Fruit fly (Drosophila melanogaster) whole organism, embryonic: ENCODE results near the gene Bace.
A peak's percentile ranks its signal among the peaks of the same experiment; 100 is the strongest.

Experiments used
- ATbp ChIP-seq: fragments of 200-800 bp; sonication (Bioruptor generic); optimal IDR thresholded peaks from 2 replicates; lab custom pipeline; 2017; ENCODE audit warnings: missing biosample characterization, mild to moderate bottlenecking, missing genetic modification characterization, missing genetic modification reagents
- Aef1 ChIP-seq: fragments of 200-800 bp; sonication (Bioruptor generic); IDR thresholded peaks from 3 replicates; pipeline ENCODE4 v1.3.6; 2022; ENCODE audit warnings: missing biosample characterization, missing genetic modification characterization
- Antp ChIP-seq: fragments of 200-800 bp; sonication (Bioruptor generic); optimal IDR thresholded peaks from 3 replicates; lab custom pipeline; 2016; ENCODE audit warnings: missing biosample characterization, missing genetic modification characterization
- Atf-2 ChIP-seq: fragments of 200-800 bp; sonication (Bioruptor generic); optimal IDR thresholded peaks from 2 replicates; lab custom pipeline; 2016; ENCODE audit warnings: missing biosample characterization, missing genetic modification characterization
- CG13287 ChIP-seq: fragments of 200-800 bp; sonication (Bioruptor generic); IDR thresholded peaks from 2 replicates; pipeline ENCODE4 v1.3.6; 2022; ENCODE audit warnings: missing biosample characterization, missing genetic modification characterization; ENCODE audit not compliant: partially characterized antibody
- CG14860 ChIP-seq: fragments of 200-800 bp; sonication (Bioruptor generic); IDR thresholded peaks from 3 replicates; pipeline ENCODE4 v1.3.6; 2022; ENCODE audit warnings: missing biosample characterization, missing genetic modification characterization; ENCODE audit not compliant: partially characterized antibody
- CG1529 ChIP-seq: fragments of 200-800 bp; sonication (Bioruptor generic); optimal IDR thresholded peaks from 3 replicates; lab custom pipeline; 2018; ENCODE audit warnings: missing biosample characterization, missing genetic modification characterization
- CG17359 ChIP-seq: fragments of 200-800 bp; sonication (Bioruptor generic); optimal IDR thresholded peaks from 3 replicates; lab custom pipeline; 2018; ENCODE audit warnings: missing biosample characterization, mild to moderate bottlenecking, missing genetic modification characterization, moderate library complexity
- CG17385 ChIP-seq: fragments of 200-800 bp; sonication (Bioruptor generic); optimal IDR thresholded peaks from 3 replicates; lab custom pipeline; 2018; ENCODE audit warnings: missing biosample characterization, mild to moderate bottlenecking, missing genetic modification characterization
- CG17612 ChIP-seq: fragments of 200-800 bp; sonication (Bioruptor generic); IDR thresholded peaks from 2 replicates; pipeline ENCODE4 v1.3.6; 2022; ENCODE audit warnings: missing biosample characterization, missing genetic modification characterization
- CG2199 ChIP-seq: fragments of 200-800 bp; sonication (Bioruptor generic); IDR thresholded peaks from 3 replicates; pipeline ENCODE4 v1.3.6; 2022; ENCODE audit warnings: missing biosample characterization, missing genetic modification characterization
- CG31365 ChIP-seq: fragments of 200-800 bp; sonication (Bioruptor generic); optimal IDR thresholded peaks from 2 replicates; lab custom pipeline; 2018; ENCODE audit warnings: missing biosample characterization, mild to moderate bottlenecking, missing genetic modification characterization
- CG32772 ChIP-seq: fragments of 200-800 bp; sonication (Bioruptor generic); IDR thresholded peaks from 2 replicates; pipeline ENCODE4 v1.3.6; 2022; ENCODE audit warnings: missing biosample characterization, missing genetic modification characterization
- CG3407 ChIP-seq: fragments of 200-800 bp; sonication (Bioruptor generic); optimal IDR thresholded peaks from 2 replicates; lab custom pipeline; 2018; ENCODE audit warnings: missing biosample characterization, mild to moderate bottlenecking, missing genetic modification characterization
- CG4617 ChIP-seq: fragments of 200-800 bp; sonication (Bioruptor generic); optimal IDR thresholded peaks from 3 replicates; lab custom pipeline; 2016; ENCODE audit warnings: missing biosample characterization, missing genetic modification characterization, borderline replicate concordance
- CG6654 ChIP-seq: fragments of 200-800 bp; sonication (Bioruptor generic); optimal IDR thresholded peaks from 2 replicates; lab custom pipeline; 2017; ENCODE audit warnings: missing biosample characterization, mild to moderate bottlenecking, missing genetic modification characterization
- CG7987 ChIP-seq: fragments of 200-800 bp; sonication (Bioruptor generic); optimal IDR thresholded peaks from 2 replicates; lab custom pipeline; 2018; ENCODE audit warnings: missing biosample characterization, mild to moderate bottlenecking, missing genetic modification characterization, moderate library complexity
- CG8089 ChIP-seq: fragments of 200-800 bp; sonication (Bioruptor generic); optimal IDR thresholded peaks from 3 replicates; lab custom pipeline; 2016; ENCODE audit warnings: missing biosample characterization, missing genetic modification characterization
- CG8924 ChIP-seq: fragments of 200-800 bp; optimal IDR thresholded peaks from 3 replicates; lab custom pipeline; 2019; ENCODE audit warnings: missing biosample characterization, mild to moderate bottlenecking, missing genetic modification characterization, moderate library complexity
- CG9727 ChIP-seq: fragments of 200-800 bp; sonication (Bioruptor generic); optimal IDR thresholded peaks from 3 replicates; lab custom pipeline; 2017; ENCODE audit warnings: missing biosample characterization, mild to moderate bottlenecking, missing genetic modification characterization
- Dad ChIP-seq: fragments of 200-800 bp; sonication (Bioruptor generic); optimal IDR thresholded peaks from 3 replicates; lab custom pipeline; 2016; ENCODE audit warnings: missing biosample characterization, missing genetic modification characterization
- Dbx ChIP-seq: fragments of 200-800 bp; sonication (Bioruptor generic); IDR thresholded peaks from 3 replicates; pipeline ENCODE4 v1.3.6; 2022; ENCODE audit warnings: missing biosample characterization, missing genetic modification characterization
- E2f2 ChIP-seq: fragments of 200-800 bp; sonication (Bioruptor generic); IDR thresholded peaks from 2 replicates; pipeline ENCODE4 v1.3.6; 2022; ENCODE audit warnings: missing biosample characterization, missing genetic modification characterization
- H15 ChIP-seq: fragments of 200-800 bp; sonication (Bioruptor generic); IDR thresholded peaks from 3 replicates; pipeline ENCODE4 v1.3.6; 2022; ENCODE audit warnings: missing biosample characterization, missing genetic modification characterization
- HLH54F ChIP-seq: fragments of 200-800 bp; sonication (Bioruptor generic); optimal IDR thresholded peaks from 3 replicates; lab custom pipeline; 2016; ENCODE audit warnings: missing biosample characterization, missing genetic modification characterization
- Hr39 ChIP-seq: fragments of >200 bp; optimal IDR thresholded peaks from 2 replicates; lab custom pipeline; 2017
- Kr ChIP-seq: fragments of 200-800 bp; sonication (Bioruptor generic); optimal IDR thresholded peaks from 2 replicates; lab custom pipeline; 2017; ENCODE audit warnings: missing biosample characterization, mild to moderate bottlenecking, missing genetic modification characterization
- Lpt ChIP-seq: fragments of >200 bp; optimal IDR thresholded peaks from 2 replicates; lab custom pipeline; 2018; ENCODE audit warnings: missing biosample characterization, missing genetic modification characterization
- Mad ChIP-seq: fragments of 200-800 bp; sonication (Bioruptor generic); optimal IDR thresholded peaks from 2 replicates; lab custom pipeline; 2016; ENCODE audit warnings: missing biosample characterization, missing genetic modification characterization
- Max ChIP-seq: fragments of 200-800 bp; sonication (Bioruptor generic); optimal IDR thresholded peaks from 2 replicates; lab custom pipeline; 2016; ENCODE audit warnings: missing biosample characterization, mild to moderate bottlenecking, missing genetic modification characterization
- NFAT ChIP-seq: fragments of 200-800 bp; sonication (Bioruptor generic); IDR thresholded peaks from 2 replicates; pipeline ENCODE4 v1.3.6; 2022; ENCODE audit warnings: missing biosample characterization, missing genetic modification characterization
- Nf-YA ChIP-seq: fragments of 200-800 bp; sonication (Bioruptor generic); IDR thresholded peaks from 2 replicates; pipeline ENCODE4 v1.3.6; 2022; ENCODE audit warnings: missing biosample characterization, missing genetic modification characterization
- Ravus ChIP-seq: fragments of 200-800 bp; sonication (Bioruptor generic); IDR thresholded peaks from 2 replicates; pipeline ENCODE4 v1.3.6; 2022; ENCODE audit warnings: missing biosample characterization, missing genetic modification characterization
- btn ChIP-seq: fragments of 200-800 bp; sonication (Bioruptor generic); optimal IDR thresholded peaks from 2 replicates; lab custom pipeline; 2016; ENCODE audit warnings: missing biosample characterization, missing genetic modification characterization
- cas ChIP-seq: fragments of 200-800 bp; sonication (Bioruptor generic); IDR thresholded peaks from 2 replicates; pipeline ENCODE4 v1.3.6; 2022; ENCODE audit warnings: missing biosample characterization, missing genetic modification characterization
- corto ChIP-seq: fragments of 200-800 bp; sonication (Bioruptor generic); optimal IDR thresholded peaks from 2 replicates; lab custom pipeline; 2016; ENCODE audit warnings: missing biosample characterization, mild to moderate bottlenecking, missing genetic modification characterization, moderate library complexity
- crc ChIP-seq: fragments of 200-800 bp; sonication (Bioruptor generic); optimal IDR thresholded peaks from 2 replicates; lab custom pipeline; 2016; ENCODE audit warnings: missing biosample characterization, missing genetic modification characterization
- crp ChIP-seq, 2 experiments: fragments of 200-800 bp; sonication (Bioruptor generic); optimal IDR thresholded peaks; 2 replicates in 1 of 2; 3 replicates in 1 of 2; lab custom pipeline; 2017; ENCODE audit warnings: missing biosample characterization in 2 of 2, missing genetic modification characterization in 2 of 2, mild to moderate bottlenecking in 1 of 2, moderate library complexity in 1 of 2
- danr ChIP-seq: fragments of 200-800 bp; sonication (Bioruptor generic); IDR thresholded peaks from 2 replicates; pipeline ENCODE4 v1.3.6; 2022; ENCODE audit warnings: missing biosample characterization, missing genetic modification characterization
- eve ChIP-seq, 2 experiments: fragments of >200 bp; optimal IDR thresholded peaks; 2 replicates each; lab custom pipeline; 2017; ENCODE audit warnings: missing biosample characterization in 2 of 2, missing genetic modification characterization in 2 of 2
- fd96Cb ChIP-seq: fragments of 200-800 bp; sonication (Bioruptor generic); optimal IDR thresholded peaks from 2 replicates; lab custom pipeline; 2018; ENCODE audit warnings: missing biosample characterization, mild to moderate bottlenecking, missing genetic modification characterization, moderate library complexity
- gcm ChIP-seq: fragments of 200-800 bp; sonication (Bioruptor generic); optimal IDR thresholded peaks from 2 replicates; lab custom pipeline; 2019; ENCODE audit warnings: missing biosample characterization, mild to moderate bottlenecking, missing genetic modification characterization, moderate library complexity
- jigr1 ChIP-seq: fragments of 200-800 bp; sonication (Bioruptor generic); IDR thresholded peaks from 3 replicates; pipeline ENCODE4 v1.3.6; 2022; ENCODE audit warnings: missing biosample characterization, missing genetic modification characterization
- klu ChIP-seq: fragments of 200-800 bp; sonication (Bioruptor generic); IDR thresholded peaks from 2 replicates; pipeline ENCODE4 v1.3.6; 2022; ENCODE audit warnings: missing biosample characterization, missing genetic modification characterization
- otp ChIP-seq: fragments of 200-800 bp; sonication (Bioruptor generic); IDR thresholded peaks from 3 replicates; pipeline ENCODE4, ENCODE4 v1.3.6; 2022; ENCODE audit warnings: missing biosample characterization, missing genetic modification characterization
- rib ChIP-seq: fragments of 200-800 bp; sonication (Bioruptor generic); IDR thresholded peaks from 2 replicates; pipeline ENCODE4 v1.3.6; 2022; ENCODE audit warnings: missing biosample characterization, missing genetic modification characterization
- row ChIP-seq: fragments of 200-800 bp; sonication (Bioruptor generic); IDR thresholded peaks from 3 replicates; pipeline ENCODE4 v1.3.6; 2022; ENCODE audit warnings: missing biosample characterization, missing genetic modification characterization
- salm ChIP-seq: fragments of 200-800 bp; sonication (Bioruptor generic); optimal IDR thresholded peaks from 2 replicates; lab custom pipeline; 2018; ENCODE audit warnings: missing biosample characterization, mild to moderate bottlenecking, missing genetic modification characterization
- schlank ChIP-seq: fragments of 200-800 bp; sonication (Bioruptor generic); optimal IDR thresholded peaks from 2 replicates; lab custom pipeline; 2018; ENCODE audit warnings: missing biosample characterization, mild to moderate bottlenecking, missing genetic modification characterization
- slou ChIP-seq: fragments of 200-800 bp; sonication (Bioruptor generic); optimal IDR thresholded peaks from 3 replicates; lab custom pipeline; 2016; ENCODE audit warnings: missing biosample characterization, missing genetic modification characterization
- tap ChIP-seq: fragments of 200-800 bp; optimal IDR thresholded peaks from 3 replicates; lab custom pipeline; 2019; ENCODE audit warnings: missing biosample characterization, mild to moderate bottlenecking, missing genetic modification characterization, moderate library complexity
- vvl ChIP-seq: fragments of 200-800 bp; sonication (Bioruptor generic); IDR thresholded peaks from 2 replicates; pipeline ENCODE4 v1.3.6; 2022; ENCODE audit warnings: missing biosample characterization, missing genetic modification characterization

Gene Bace

DNA sequence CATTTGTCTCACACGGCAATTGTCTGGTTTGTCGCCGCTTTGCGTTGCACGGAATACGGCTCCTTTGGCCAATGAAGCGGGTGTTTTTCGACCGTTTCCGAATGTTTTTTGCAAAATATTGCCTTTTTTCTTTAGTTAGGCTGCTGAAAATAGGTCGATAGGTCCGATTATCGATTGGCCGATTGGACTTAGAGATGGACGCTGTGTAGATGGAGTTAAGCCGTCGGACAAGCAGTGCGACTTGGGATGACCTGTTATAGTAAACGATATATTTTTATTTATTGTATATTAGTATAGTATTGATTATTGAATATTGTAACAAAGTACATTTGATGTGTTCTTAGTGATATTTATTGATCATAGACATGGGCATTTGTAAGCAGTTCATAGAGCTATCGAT, 32.2 kb upstream of the Bace start, which contains the start of the genes lmgA and lmgB (continued):
- no peak for TF ChIP-seq CG8924
- TF ChIP-seq Lpt, result no peak
- TF ChIP-seq E2f2 (GFP tag; lab: Robert Waterston, UW), result peak; percentile 91
- TF ChIP-seq NFAT (GFP tag; lab: Robert Waterston, UW), result peak; percentile 25; the same call in 1 of the 2 replicates
- no peak for TF ChIP-seq Ravus
- TF ChIP-seq danr (GFP tag; lab: Robert Waterston, UW), result no peak
- no peak for TF ChIP-seq otp (GFP tag; lab: Robert Waterston, UW)
- no peak for TF ChIP-seq jigr1 (GFP tag; lab: Robert Waterston, UW)
- no peak; the same call in 2 of the 3 replicates for TF ChIP-seq CG2199 (GFP tag; lab: Robert Waterston, UW)
- TF ChIP-seq salm (tag; lab: Kevin White, UChicago), result no peak
- no peak for TF ChIP-seq CG8089 (GFP tag; lab: Kevin White, UChicago)
- TF ChIP-seq Hr39, result no peak
- TF ChIP-seq CG17612 (GFP tag; lab: Robert Waterston, UW), result no peak
- no peak for TF ChIP-seq klu (GFP tag; lab: Robert Waterston, UW)
- no peak for TF ChIP-seq schlank (tag; lab: Kevin White, UChicago)
- TF ChIP-seq CG4617 (GFP tag; lab: Kevin White, UChicago), result peak; percentile 80
- TF ChIP-seq slou (GFP tag; lab: Kevin White, UChicago), result peak; percentile 1
- no peak for TF ChIP-seq fd96Cb (tag; lab: Kevin White, UChicago)
- no peak for TF ChIP-seq CG17385 (GFP tag; lab: Kevin White, UChicago)
- TF ChIP-seq crc (GFP tag; lab: Kevin White, UChicago), result no peak
- TF ChIP-seq CG32772 (GFP tag; lab: Robert Waterston, UW), result no peak
- TF ChIP-seq Atf-2 (GFP tag; lab: Kevin White, UChicago), result no peak
- TF ChIP-seq CG1529 (GFP tag; lab: Kevin White, UChicago), result no peak
- no peak for TF ChIP-seq tap (tag; lab: Kevin White, UChicago)
- no peak; the same call in 2 of the 3 replicates for TF ChIP-seq Aef1
- TF ChIP-seq CG17359 (tag; lab: Kevin White, UChicago), result peak; percentile 15
- peak; percentile 44 for TF ChIP-seq Max
- peak; percentile 49; the same call in 1 of the 2 replicates for TF ChIP-seq rib (GFP tag; lab: Robert Waterston, UW)
- TF ChIP-seq CG31365, result peak; percentile 94
- TF ChIP-seq eve (GFP tag; optimal IDR thresholded peaks at IDR 0.05; lab: Kevin White, UChicago), result no peak
- no peak for TF ChIP-seq Kr (GFP tag; lab: Kevin White, UChicago)
- TF ChIP-seq CG14860 (GFP tag; lab: Robert Waterston, UW), result peak; percentile 93
- TF ChIP-seq row (GFP tag; lab: Robert Waterston, UW), result peak; percentile 61
- no peak for TF ChIP-seq Antp (GFP tag; lab: Kevin White, UChicago)
- TF ChIP-seq ATbp (GFP tag; lab: Kevin White, UChicago), result no peak
- no peak for TF ChIP-seq Dad
- TF ChIP-seq Mad (GFP tag; lab: Kevin White, UChicago), result no peak
- no peak for TF ChIP-seq gcm
- no peak for TF ChIP-seq CG6654 (GFP tag; lab: Kevin White, UChicago)
- TF ChIP-seq corto (GFP tag; lab: Kevin White, UChicago), result peak; percentile 35
- TF ChIP-seq CG9727 (GFP tag; lab: Kevin White, UChicago), result peak; percentile 14
- TF ChIP-seq vvl (GFP tag; lab: Robert Waterston, UW), result peak; percentile 41; the same call in 1 of the 2 replicates
- TF ChIP-seq CG13287 (GFP tag; lab: Robert Waterston, UW), result peak; percentile 89
- TF ChIP-seq CG3407 (GFP tag; lab: Kevin White, UChicago), result no peak
- TF ChIP-seq HLH54F (GFP tag; lab: Kevin White, UChicago), result peak; percentile 23
- TF ChIP-seq Dbx (GFP tag; lab: Robert Waterston, UW), result peak; percentile 46; the same call in 1 of the 3 replicates
- TF ChIP-seq H15 (GFP tag; lab: Robert Waterston, UW), result peak; percentile 24; the same call in 1 of the 3 replicates
- no peak for TF ChIP-seq Nf-YA
- peak; percentile 26; the same call in 1 of the 2 replicates for TF ChIP-seq cas (GFP tag; lab: Robert Waterston, UW)
- no peak for TF ChIP-seq btn (GFP tag; lab: Kevin White, UChicago)
- no peak for TF ChIP-seq CG7987
- TF ChIP-seq crp (GFP tag; optimal IDR thresholded peaks at IDR 0.05; lab: Kevin White, UChicago), result peak in 1 of 2 experiments; percentile 48
